Worm (Caenorhabditis elegans) whole organism, midembryonic: ENCODE measurements around the gene ppm-1.H.

Experiments used
- T22C8.4 ChIP-seq: fragments of 200-800 bp; sonication (Bioruptor generic); IDR thresholded peaks from 2 replicates; pipeline ENCODE4 v1.3.6; 2022; ENCODE audit warnings: missing genetic modification characterization, missing compliant biosample characterization
- cog-1 ChIP-seq: sonication (generic microtip); optimal IDR thresholded peaks from 2 replicates; lab custom pipeline; 2016; ENCODE audit warnings: missing genetic modification characterization, missing compliant biosample characterization
- flt-1 ChIP-seq: fragments of 200-800 bp; sonication (Bioruptor generic); IDR thresholded peaks from 2 replicates; pipeline ENCODE4 v1.3.6; 2022; ENCODE audit warnings: missing genetic modification characterization, missing compliant biosample characterization
- med-1 ChIP-seq: sonication (generic microtip); optimal IDR thresholded peaks from 2 replicates; lab custom pipeline; 2017; ENCODE audit warnings: missing genetic modification characterization, mild to moderate bottlenecking, missing compliant biosample characterization, antibody characterized with exemption, missing genetic modification reagents; ENCODE audit not compliant: insufficient read depth
- ztf-23 ChIP-seq: fragments of 200-800 bp; sonication (Bioruptor generic); IDR thresholded peaks from 2 replicates; pipeline ENCODE4 v1.3.6; 2022; ENCODE audit warnings: missing genetic modification reagents, missing genetic modification characterization, missing compliant biosample characterization
- ztf-29 ChIP-seq: fragments of 200-800 bp; sonication (Bioruptor generic); IDR thresholded peaks from 2 replicates; pipeline ENCODE4 v1.3.6; 2022; ENCODE audit warnings: missing genetic modification reagents, missing genetic modification characterization, missing compliant biosample characterization

- no peak for TF ChIP-seq T22C8.4
- no peak for TF ChIP-seq cog-1 (tag; lab: Kevin White, UChicago)
- TF ChIP-seq flt-1: no peak
- TF ChIP-seq ztf-23 (GFP tag; lab: Robert Waterston, UW): no peak
- no peak for TF ChIP-seq med-1 (GFP tag; lab: Kevin White, UChicago)
- no peak for TF ChIP-seq ztf-29 (GFP tag; lab: Robert Waterston, UW)
Observed at ce11 chrIV:12238851-12239250, 29.3 kb downstream of the ppm-1.H start, which contains the start of gene sre-19.
